Worm (Caenorhabditis elegans) whole organism, young adult: Measurements from ENCODE around the gene ifb-1.
A peak's percentile ranks its signal among the peaks of the same experiment; 100 is the strongest.

ENCODE experiments used
- C06A6.2 ChIP-seq: fragments of 200-800 bp; sonication (Bioruptor generic); conservative IDR thresholded peaks from 2 replicates; pipeline ENCODE4 v1.3.6; 2022; ENCODE audit warnings: missing genetic modification characterization, missing compliant biosample characterization
- F22D6.2 ChIP-seq: sonication (generic microtip); optimal IDR thresholded peaks from 2 replicates; lab custom pipeline; 2016; ENCODE audit warnings: mild to moderate bottlenecking, missing genetic modification characterization, missing compliant biosample characterization
- F33H1.4 ChIP-seq: fragments of 200-800 bp; sonication (Bioruptor generic); IDR thresholded peaks from 2 replicates; pipeline ENCODE4 v1.3.6; 2022; ENCODE audit warnings: missing genetic modification reagents, missing genetic modification characterization, missing compliant biosample characterization
- F49E8.2 ChIP-seq: sonication (generic microtip); optimal IDR thresholded peaks from 3 replicates; lab custom pipeline; 2017; ENCODE audit warnings: missing genetic modification characterization, mild to moderate bottlenecking, missing compliant biosample characterization, antibody characterized with exemption, moderate library complexity; ENCODE audit not compliant: insufficient read depth
- F55B11.4 ChIP-seq: sonication (generic microtip); optimal IDR thresholded peaks from 2 replicates; lab custom pipeline; 2016; ENCODE audit warnings: missing compliant biosample characterization, missing genetic modification characterization, borderline replicate concordance; ENCODE audit not compliant: insufficient read depth
- Y53F4B.3 ChIP-seq: fragments of 200-800 bp; sonication (Bioruptor generic); IDR thresholded peaks from 2 replicates; pipeline ENCODE4 v1.3.6; 2022; ENCODE audit warnings: missing genetic modification reagents, missing genetic modification characterization, missing compliant biosample characterization
- ZK185.1 ChIP-seq: sonication (generic microtip); optimal IDR thresholded peaks from 2 replicates; lab custom pipeline; 2016; ENCODE audit warnings: mild to moderate bottlenecking, missing genetic modification characterization, missing compliant biosample characterization; ENCODE audit not compliant: poor library complexity, severe bottlenecking
- ama-1 ChIP-seq, 3 experiments: fragments of 150-350 bp in 1 of 3; sonication (generic microtip) in 2 of 3; optimal IDR thresholded peaks; 2 replicates each; lab custom pipeline; 2014 to 2018; ENCODE audit warnings: missing biosample characterization in 2 of 3, missing genetic modification characterization in 2 of 3, missing genetic modification reagents in 2 of 3
- atf-7 ChIP-seq: sonication (generic microtip); optimal IDR thresholded peaks from 2 replicates; lab custom pipeline; 2017; ENCODE audit warnings: mild to moderate bottlenecking, missing genetic modification characterization, missing compliant biosample characterization
- athp-1 ChIP-seq: sonication (generic microtip); optimal IDR thresholded peaks from 2 replicates; lab custom pipeline; 2017; ENCODE audit warnings: mild to moderate bottlenecking, missing genetic modification characterization, missing compliant biosample characterization
- bed-2 ChIP-seq: fragments of 200-800 bp; sonication (Bioruptor generic); IDR thresholded peaks from 2 replicates; pipeline ENCODE4 v1.3.6; 2022; ENCODE audit warnings: missing genetic modification reagents, missing genetic modification characterization, missing compliant biosample characterization
- ccch-3 ChIP-seq: fragments of 200-800 bp; sonication (Bioruptor generic); optimal IDR thresholded peaks from 2 replicates; lab custom pipeline; 2018; ENCODE audit warnings: mild to moderate bottlenecking, missing genetic modification characterization, missing compliant biosample characterization
- cebp-2 ChIP-seq: fragments of 200-800 bp; sonication (Bioruptor generic); IDR thresholded peaks from 2 replicates; pipeline ENCODE4 v1.3.6; 2022; ENCODE audit warnings: missing genetic modification characterization, missing compliant biosample characterization
- ceh-27 ChIP-seq: fragments of 200-800 bp; sonication (Bioruptor generic); optimal IDR thresholded peaks from 2 replicates; lab custom pipeline; 2018; ENCODE audit warnings: mild to moderate bottlenecking, missing genetic modification characterization, moderate library complexity, missing compliant biosample characterization
- ceh-40 ChIP-seq: fragments of 200-800 bp; sonication (Bioruptor generic); IDR thresholded peaks from 2 replicates; pipeline ENCODE4 v1.3.6; 2022; ENCODE audit warnings: missing genetic modification characterization, missing compliant biosample characterization
- ceh-79 ChIP-seq: sonication (generic microtip); optimal IDR thresholded peaks from 2 replicates; lab custom pipeline; 2017; ENCODE audit warnings: mild to moderate bottlenecking, missing genetic modification characterization, missing compliant biosample characterization
- dpl-1 ChIP-seq: fragments of 150-350 bp; optimal IDR thresholded peaks from 2 replicates; lab custom pipeline; 2014; ENCODE audit warnings: missing biosample characterization, missing genetic modification reagents, missing genetic modification characterization
- efl-1 ChIP-seq: fragments of 150-350 bp; optimal IDR thresholded peaks from 2 replicates; lab custom pipeline; 2014; ENCODE audit warnings: missing biosample characterization, missing genetic modification reagents, missing genetic modification characterization
- egl-18 ChIP-seq: fragments of 200-800 bp; sonication (Bioruptor generic); IDR thresholded peaks from 2 replicates; pipeline ENCODE4 v1.3.6; 2022; ENCODE audit warnings: missing genetic modification reagents, missing genetic modification characterization, missing compliant biosample characterization
- egrh-3 ChIP-seq: fragments of 200-800 bp; sonication (Bioruptor generic); IDR thresholded peaks from 2 replicates; pipeline ENCODE4 v1.3.6; 2022; ENCODE audit warnings: missing genetic modification reagents, missing genetic modification characterization, missing compliant biosample characterization
- ekl-4 ChIP-seq: fragments of 200-800 bp; sonication (Bioruptor generic); IDR thresholded peaks from 2 replicates; pipeline ENCODE4 v1.3.6; 2022; ENCODE audit warnings: missing genetic modification reagents, missing genetic modification characterization, missing compliant biosample characterization
- hmg-1.2 ChIP-seq: fragments of 200-800 bp; sonication (Bioruptor generic); IDR thresholded peaks from 2 replicates; pipeline ENCODE4 v1.3.6; 2022; ENCODE audit warnings: missing genetic modification reagents, missing genetic modification characterization, missing compliant biosample characterization
- hmg-20 ChIP-seq: fragments of 200-800 bp; sonication (Bioruptor generic); IDR thresholded peaks from 2 replicates; pipeline ENCODE4 v1.3.6; 2022; ENCODE audit warnings: missing genetic modification reagents, missing genetic modification characterization, missing compliant biosample characterization
- hrde-1 ChIP-seq: sonication (generic microtip); optimal IDR thresholded peaks from 2 replicates; lab custom pipeline; 2016; ENCODE audit warnings: missing genetic modification characterization, mild to moderate bottlenecking, missing compliant biosample characterization, moderate library complexity, missing genotype, missing genetic modification reagents, borderline replicate concordance
- lag-1 ChIP-seq: fragments of 200-800 bp; sonication (Bioruptor generic); IDR thresholded peaks from 2 replicates; pipeline ENCODE4 v1.3.6; 2022; ENCODE audit warnings: missing genetic modification reagents, missing genetic modification characterization, missing compliant biosample characterization
- lin-35 ChIP-seq, 3 experiments: fragments of 150-350 bp in 2 of 3; sonication (generic microtip) in 1 of 3; optimal IDR thresholded peaks; 2 replicates each; lab custom pipeline; 2014 to 2018; ENCODE audit warnings: missing biosample characterization in 3 of 3, missing genetic modification characterization in 3 of 3, missing genetic modification reagents in 3 of 3
- lin-40 ChIP-seq: sonication (generic microtip); optimal IDR thresholded peaks from 2 replicates; lab custom pipeline; 2016; ENCODE audit warnings: missing genetic modification characterization, mild to moderate bottlenecking, missing compliant biosample characterization, missing genotype, missing genetic modification reagents
- lin-54 ChIP-seq: fragments of 200-800 bp; sonication (Bioruptor generic); optimal IDR thresholded peaks from 2 replicates; lab custom pipeline; 2018; ENCODE audit warnings: mild to moderate bottlenecking, missing genetic modification characterization, missing compliant biosample characterization
- mcd-1 ChIP-seq: fragments of 200-800 bp; sonication (Bioruptor generic); IDR thresholded peaks from 2 replicates; pipeline ENCODE4 v1.3.6; 2022; ENCODE audit warnings: missing genetic modification reagents, missing genetic modification characterization, missing compliant biosample characterization
- mel-28 ChIP-seq: sonication (generic microtip); optimal IDR thresholded peaks from 2 replicates; lab custom pipeline; 2016; ENCODE audit warnings: borderline replicate concordance, mild to moderate bottlenecking, missing genetic modification characterization, missing compliant biosample characterization
- nfya-1 ChIP-seq: sonication (generic microtip); optimal IDR thresholded peaks from 2 replicates; lab custom pipeline; 2017; ENCODE audit warnings: antibody characterized with exemption, missing compliant biosample characterization, missing genetic modification characterization, borderline replicate concordance; ENCODE audit not compliant: insufficient read depth
- nfya-2 ChIP-seq: fragments of 200-800 bp; sonication (Bioruptor generic); IDR thresholded peaks from 2 replicates; pipeline ENCODE4 v1.3.6; 2022; ENCODE audit warnings: missing genetic modification reagents, missing genetic modification characterization, missing compliant biosample characterization
- nfyb-1 ChIP-seq: fragments of 200-800 bp; sonication (Bioruptor generic); IDR thresholded peaks from 2 replicates; pipeline ENCODE4 v1.3.6; 2022; ENCODE audit warnings: missing genetic modification reagents, missing genetic modification characterization, missing compliant biosample characterization
- nhr-27 ChIP-seq: fragments of 200-800 bp; sonication (Bioruptor generic); optimal IDR thresholded peaks from 2 replicates; lab custom pipeline; 2018; ENCODE audit warnings: mild to moderate bottlenecking, missing genetic modification characterization, moderate library complexity, missing compliant biosample characterization
- rpc-1 ChIP-seq, 2 experiments: fragments of 150-350 bp in 1 of 2; sonication (generic microtip) in 1 of 2; optimal IDR thresholded peaks; 2 replicates each; lab custom pipeline; 2014 to 2018; ENCODE audit warnings: missing biosample characterization in 1 of 2, missing genetic modification characterization in 1 of 2, missing genetic modification reagents in 1 of 2, missing genotype in 1 of 2
- sdz-38 ChIP-seq: sonication (generic microtip); optimal IDR thresholded peaks from 2 replicates; lab custom pipeline; 2016; ENCODE audit warnings: missing genotype, missing genetic modification characterization, missing compliant biosample characterization
- somi-1 ChIP-seq: fragments of 200-800 bp; sonication (Bioruptor generic); optimal IDR thresholded peaks from 2 replicates; lab custom pipeline; 2018; ENCODE audit warnings: mild to moderate bottlenecking, missing genetic modification characterization, missing compliant biosample characterization
- sptf-2 ChIP-seq: fragments of 200-800 bp; sonication (Bioruptor generic); optimal IDR thresholded peaks from 2 replicates; lab custom pipeline; 2018; ENCODE audit warnings: mild to moderate bottlenecking, missing genetic modification characterization, missing compliant biosample characterization
- tbp1 ChIP-seq: fragments of 200-800 bp; sonication (Bioruptor generic); optimal IDR thresholded peaks from 2 replicates; lab custom pipeline; 2018; ENCODE audit warnings: mild to moderate bottlenecking, missing genetic modification characterization, missing compliant biosample characterization
- unc-62 ChIP-seq: fragments of 150-350 bp; optimal IDR thresholded peaks from 2 replicates; lab custom pipeline; 2014; ENCODE audit warnings: missing biosample characterization, missing genetic modification reagents, missing genetic modification characterization
- zfh-2 ChIP-seq: fragments of 200-800 bp; sonication (Bioruptor generic); conservative IDR thresholded peaks from 2 replicates; pipeline ENCODE4 v1.3.6; 2022; ENCODE audit warnings: missing genetic modification reagents, missing genetic modification characterization, missing compliant biosample characterization
- zim-3 ChIP-seq: sonication (generic microtip); optimal IDR thresholded peaks from 2 replicates; lab custom pipeline; 2017; ENCODE audit warnings: mild to moderate bottlenecking, missing genetic modification characterization, moderate library complexity, missing compliant biosample characterization
- ztf-22 ChIP-seq: fragments of 200-800 bp; sonication (Bioruptor generic); optimal IDR thresholded peaks from 2 replicates; lab custom pipeline; 2018; ENCODE audit warnings: mild to moderate bottlenecking, missing genetic modification characterization, moderate library complexity, missing compliant biosample characterization

Gene ifb-1

ce11 chrII:5772547-5773142 lies 7.2 kb downstream of the ifb-1 start (continued):
- TF ChIP-seq dpl-1 (GFP tag; lab: Kevin White, UChicago) (no peak), nfya-2 (GFP tag; lab: Robert Waterston, UW) (no peak), nfyb-1 (peak; percentile 83), rpc-1 (optimal IDR thresholded peaks at IDR 0.05; lab: Kevin White, UChicago) (peak; percentile 64), rpc-1 (tag; optimal IDR thresholded peaks at IDR 0.05; lab: Kevin White, UChicago) (peak; percentile 81), somi-1 (GFP tag; lab: Kevin White, UChicago) (peak; percentile 57), F22D6.2 (no peak), F55B11.4 (tag; lab: Kevin White, UChicago) (no peak), ccch-3 (no peak), C06A6.2 (no peak), hrde-1 (tag; lab: Kevin White, UChicago) (no peak), athp-1 (tag; lab: Kevin White, UChicago) (no peak), nfya-1 (no peak), ceh-79 (tag; lab: Kevin White, UChicago) (no peak), ekl-4 (GFP tag; lab: Robert Waterston, UW) (0 out of 2 replicates have a peak, but pooled peaks have one; percentile 11), zim-3 (tag; lab: Kevin White, UChicago) (peak; percentile 54), lin-35 (GFP tag; optimal IDR thresholded peaks at IDR 0.05; lab: Kevin White, UChicago) (no peak), lin-40 (tag; lab: Kevin White, UChicago) (peak; percentile 26), atf-7 (tag; lab: Kevin White, UChicago) (peak; percentile 6), ceh-27 (peak; percentile 75), cebp-2 (GFP tag; lab: Robert Waterston, UW) (no peak), bed-2 (GFP tag; lab: Robert Waterston, UW) (no peak), unc-62 (GFP tag; lab: Kevin White, UChicago) (no peak), F49E8.2 (tag; lab: Kevin White, UChicago) (no peak), hmg-20 (GFP tag; lab: Robert Waterston, UW) (no peak), egrh-3 (peak; percentile 33; the same call in 1 of the 2 replicates), ZK185.1 (tag; lab: Kevin White, UChicago) (peak; percentile 31), ztf-22 (GFP tag; lab: Kevin White, UChicago) (no peak), lin-54 (GFP tag; lab: Kevin White, UChicago) (no peak), sptf-2 (GFP tag; lab: Kevin White, UChicago) (no peak), mel-28 (tag; lab: Kevin White, UChicago) (no peak), sdz-38 (no peak), hmg-1.2 (GFP tag; lab: Robert Waterston, UW) (peak; percentile 78), nhr-27 (no peak), efl-1 (GFP tag; lab: Kevin White, UChicago) (no peak), tbp1 (peak; percentile 95), ceh-40 (GFP tag; lab: Robert Waterston, UW) (no peak), ama-1 (optimal IDR thresholded peaks at IDR 0.05; lab: Kevin White, UChicago) (no peak), ama-1 (GFP tag; optimal IDR thresholded peaks at IDR 0.05; lab: Kevin White, UChicago) (no peak), Y53F4B.3 (GFP tag; lab: Robert Waterston, UW) (peak; percentile 56; the same call in 1 of the 2 replicates), lag-1 (GFP tag; lab: Robert Waterston, UW) (no peak), egl-18 (GFP tag; lab: Robert Waterston, UW) (no peak), zfh-2 (GFP tag; lab: Robert Waterston, UW) (peak; percentile 59; the same call in 1 of the 2 replicates), F33H1.4 (GFP tag; lab: Robert Waterston, UW) (0 out of 2 replicates have a peak, but pooled peaks have one; percentile 13), mcd-1 (GFP tag; lab: Robert Waterston, UW) (peak; percentile 38; the same call in 1 of the 2 replicates)
